Worm (Caenorhabditis elegans): Measurements from ENCODE around the gene rab-1.

rab-1 gene

ce11 chrV:1263939-1264823, at the start of gene rab-1, which contains the start of gene C39F7.5 (continued):
- peak; percentile 76 for TF ChIP-seq nhr-11 (tag; optimal IDR thresholded peaks at IDR 0.05)
- peak; percentile 78 for TF ChIP-seq mep-1 (tag; optimal IDR thresholded peaks at IDR 0.05)
- no peak for TF ChIP-seq daf-19 (GFP tag; conservative IDR thresholded peaks at IDR 0.05)

ce11 chrV:1313274-1313673, 49.5 kb upstream of the rab-1 start:
- TF ChIP-seq ZK546.5 (tag; optimal IDR thresholded peaks at IDR 0.05) (no peak), egl-27 (tag; optimal IDR thresholded peaks at IDR 0.05) (no peak), hlh-11 (tag; optimal IDR thresholded peaks at IDR 0.05) (no peak), mxl-3 (GFP tag; optimal IDR thresholded peaks at IDR 0.05) (no peak)

ce11 chrV:1307730-1308129, 43.9 kb upstream of the rab-1 start:
- TF ChIP-seq lin-39 (tag; optimal IDR thresholded peaks at IDR 0.05) (no peak), mes-2 (tag; optimal IDR thresholded peaks at IDR 0.05; ENCODE audit: poor library complexity, severe bottlenecking) (no peak), zip-11 (GFP tag; IDR thresholded peaks at IDR 0.05) (no peak), lin-29 (GFP tag; IDR thresholded peaks at IDR 0.05) (no peak), mxl-2 (GFP tag; conservative IDR thresholded peaks at IDR 0.05) (no peak), F37D6.2 (tag; optimal IDR thresholded peaks at IDR 0.05) (no peak), egl-43 (GFP tag; IDR thresholded peaks at IDR 0.05) (no peak), dmd-9 (GFP tag; IDR thresholded peaks at IDR 0.05) (no peak)

- TF ChIP-seq Y105C5A.15 (GFP tag; IDR thresholded peaks at IDR 0.05): no peak
- no peak for TF ChIP-seq tag-97 (GFP tag; IDR thresholded peaks at IDR 0.05)
- no peak for TF ChIP-seq T26A8.4 (GFP tag; IDR thresholded peaks at IDR 0.05)
- no peak for TF ChIP-seq attf-4 (tag; optimal IDR thresholded peaks at IDR 0.05)
- TF ChIP-seq jun-1 (tag; optimal IDR thresholded peaks at IDR 0.05): no peak
- no peak for TF ChIP-seq cey-2 (tag; optimal IDR thresholded peaks at IDR 0.05; ENCODE audit: borderline replicate concordance, insufficient read depth)
- no peak for TF ChIP-seq unc-130 (GFP tag; optimal IDR thresholded peaks at IDR 0.05)
- TF ChIP-seq mdl-1 (tag; optimal IDR thresholded peaks at IDR 0.05): no peak
- no peak for TF ChIP-seq nhr-237 (tag; optimal IDR thresholded peaks at IDR 0.05)
- TF ChIP-seq lin-29 (GFP tag; IDR thresholded peaks at IDR 0.05): no peak
Measured at ce11 chrV:1305846-1306245, 42.1 kb upstream of the rab-1 start.

- 0 out of 2 replicates have a peak, but pooled peaks have one; percentile 20 for TF ChIP-seq Y48G9A.11 (GFP tag; IDR thresholded peaks at IDR 0.05)
Measured at ce11 chrV:1304152-1304551, 40.4 kb upstream of the rab-1 start.

ce11 chrV:1302090-1302489, 38.3 kb upstream of the rab-1 start:
- TF ChIP-seq nhr-10 (tag; optimal IDR thresholded peaks at IDR 0.05): no peak
- no peak for TF ChIP-seq tag-97 (GFP tag; IDR thresholded peaks at IDR 0.05)
- TF ChIP-seq aha-1 (tag): peak; percentile 60
- no peak for TF ChIP-seq nhr-42 (GFP tag; IDR thresholded peaks at IDR 0.05)
- no peak for TF ChIP-seq T26A8.4 (GFP tag; IDR thresholded peaks at IDR 0.05)
- TF ChIP-seq unc-62 (GFP tag; optimal IDR thresholded peaks at IDR 0.05 in 1 of 2): peak in 1 of 2 experiments; percentile 81
- TF ChIP-seq unc-62 (tag; optimal IDR thresholded peaks at IDR 0.05): no peak
- no peak for TF ChIP-seq nhr-237 (tag; optimal IDR thresholded peaks at IDR 0.05)
- no peak for TF ChIP-seq snpc-4 (tag; optimal IDR thresholded peaks at IDR 0.05)
- TF ChIP-seq nhr-48 (tag; optimal IDR thresholded peaks at IDR 0.05): no peak
- no peak for TF ChIP-seq lim-7 (GFP tag; IDR thresholded peaks at IDR 0.05)
- TF ChIP-seq ceh-82 (tag; optimal IDR thresholded peaks at IDR 0.05): no peak
